Fruit fly (Drosophila melanogaster) Kc167 (cell line): ENCODE results near the gene CG46399.

Source experiments
- Myc ChIP-seq: fragments of >200 bp; optimal IDR thresholded peaks from 2 replicates; lab custom pipeline; 2017; ENCODE audit warnings: missing external identifiers
- Sin3A ChIP-seq: fragments of >200 bp; optimal IDR thresholded peaks from 2 replicates; lab custom pipeline; 2018; ENCODE audit warnings: missing external identifiers
- h ChIP-seq: fragments of >200 bp; optimal IDR thresholded peaks from 3 replicates; lab custom pipeline; 2018; ENCODE audit warnings: missing external identifiers
- insv ChIP-seq: fragments of >200 bp; optimal IDR thresholded peaks from 3 replicates; lab custom pipeline; 2018; ENCODE audit warnings: missing external identifiers
- psq ChIP-seq: fragments of >200 bp; optimal IDR thresholded peaks from 2 replicates; lab custom pipeline; 2017; ENCODE audit warnings: missing external identifiers
- ttk ChIP-seq: sonication (Bioruptor generic); optimal IDR thresholded peaks from 2 replicates; lab custom pipeline; 2017; ENCODE audit warnings: missing external identifiers

CG46399 gene

DNA sequence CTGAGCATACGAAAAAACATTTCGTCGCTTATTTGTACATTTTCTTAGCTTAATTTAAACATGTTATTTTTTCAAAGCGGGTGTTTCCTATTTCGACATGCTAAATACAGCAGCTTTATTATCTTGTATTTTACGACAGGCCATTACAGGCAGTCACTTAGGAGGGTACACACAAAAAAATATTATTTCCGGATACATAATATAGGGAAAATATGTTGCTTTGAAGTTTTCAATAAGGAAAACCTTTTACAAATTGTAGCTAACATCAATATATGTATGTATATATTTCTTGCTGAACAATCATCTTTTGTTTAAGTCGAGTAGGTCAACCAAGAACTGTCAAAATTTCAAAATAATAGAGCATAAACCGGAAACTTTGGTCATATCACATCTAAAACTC, at the start of gene CG46399:
Gene CG46399 (plus strand): TSS at position 301 of the 400 bp plus-strand sequence.
- no peak for TF ChIP-seq insv (lab: Kevin White, UChicago)
- TF ChIP-seq psq (lab: Kevin White, UChicago) = no peak
- no peak for TF ChIP-seq h (lab: Kevin White, UChicago)
- no peak for TF ChIP-seq Sin3A (lab: Kevin White, UChicago)
- TF ChIP-seq Myc (lab: Kevin White, UChicago) = no peak
- no peak for TF ChIP-seq ttk (lab: Kevin White, UChicago)

DNA sequence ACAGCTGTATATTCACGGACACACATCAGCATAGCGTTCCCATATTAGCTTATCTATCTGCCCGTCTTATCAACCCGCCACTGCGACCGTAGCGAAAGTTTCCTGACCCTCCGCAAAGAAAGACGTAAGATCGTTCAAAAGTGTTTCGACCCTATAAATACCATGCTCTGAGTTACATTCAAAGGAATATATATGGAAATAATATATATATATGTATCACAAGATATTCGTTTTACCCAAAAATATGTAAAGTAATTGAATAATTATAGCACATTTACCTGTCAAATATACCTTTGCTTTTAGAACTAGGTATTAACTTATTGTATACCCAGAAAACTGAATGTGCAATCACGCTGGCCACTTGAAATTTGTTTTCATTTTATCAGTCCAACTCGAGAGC, 48.6 kb upstream of the CG46399 start:
- no peak for TF ChIP-seq h (lab: Kevin White, UChicago)
- TF ChIP-seq ttk (lab: Kevin White, UChicago) = no peak
- TF ChIP-seq Myc (lab: Kevin White, UChicago) = no peak
- TF ChIP-seq Sin3A (lab: Kevin White, UChicago) = no peak
- no peak for TF ChIP-seq psq (lab: Kevin White, UChicago)
- no peak for TF ChIP-seq insv (lab: Kevin White, UChicago)

- no peak for TF ChIP-seq h (lab: Kevin White, UChicago)
- TF ChIP-seq Myc (lab: Kevin White, UChicago) = no peak
- no peak for TF ChIP-seq psq (lab: Kevin White, UChicago)
- TF ChIP-seq Sin3A (lab: Kevin White, UChicago) = no peak
- no peak for TF ChIP-seq ttk (lab: Kevin White, UChicago)
- TF ChIP-seq insv (lab: Kevin White, UChicago) = no peak
Measured at dm6 chrX:14812239-14812638, 46.8 kb upstream of the CG46399 start.

dm6 chrX:14824690-14825469, 34.2 kb upstream of the CG46399 start:
- TF ChIP-seq Myc (lab: Kevin White, UChicago) (no peak), insv (lab: Kevin White, UChicago) (no peak), Sin3A (lab: Kevin White, UChicago) (no peak), ttk (lab: Kevin White, UChicago) (no peak), psq (lab: Kevin White, UChicago) (no peak), h (lab: Kevin White, UChicago) (no peak)

DNA sequence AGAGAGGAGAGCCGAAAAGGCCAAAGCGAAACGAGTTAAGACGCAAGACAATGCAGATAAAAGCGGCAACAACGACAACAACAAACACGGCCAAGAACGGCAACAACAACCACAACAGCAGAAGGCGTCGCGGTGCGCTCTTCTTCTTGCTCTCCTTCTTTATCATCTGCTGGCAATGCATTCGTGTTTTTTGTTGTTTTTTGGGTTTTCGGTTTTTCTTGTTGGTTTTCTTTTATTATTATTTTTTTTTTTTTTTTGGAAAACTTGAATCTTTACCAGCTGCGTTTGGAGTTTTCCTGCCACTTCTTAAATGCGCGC, 33.6 kb upstream of the CG46399 start:
- TF ChIP-seq psq (lab: Kevin White, UChicago) = no peak
- TF ChIP-seq insv (lab: Kevin White, UChicago) = no peak
- TF ChIP-seq ttk (lab: Kevin White, UChicago) = no peak
- no peak for TF ChIP-seq h (lab: Kevin White, UChicago)
- TF ChIP-seq Myc (lab: Kevin White, UChicago) = no peak
- no peak for TF ChIP-seq Sin3A (lab: Kevin White, UChicago)

- TF ChIP-seq ttk (lab: Kevin White, UChicago) (no peak), Myc (lab: Kevin White, UChicago) (no peak), h (lab: Kevin White, UChicago) (no peak), Sin3A (lab: Kevin White, UChicago) (no peak), insv (lab: Kevin White, UChicago) (no peak), psq (lab: Kevin White, UChicago) (no peak)
Measured at dm6 chrX:14825922-14826617, 33.0 kb upstream of the CG46399 start, which contains the start of gene rut. Gene rut (minus strand): TSS chrX:14826073.

DNA sequence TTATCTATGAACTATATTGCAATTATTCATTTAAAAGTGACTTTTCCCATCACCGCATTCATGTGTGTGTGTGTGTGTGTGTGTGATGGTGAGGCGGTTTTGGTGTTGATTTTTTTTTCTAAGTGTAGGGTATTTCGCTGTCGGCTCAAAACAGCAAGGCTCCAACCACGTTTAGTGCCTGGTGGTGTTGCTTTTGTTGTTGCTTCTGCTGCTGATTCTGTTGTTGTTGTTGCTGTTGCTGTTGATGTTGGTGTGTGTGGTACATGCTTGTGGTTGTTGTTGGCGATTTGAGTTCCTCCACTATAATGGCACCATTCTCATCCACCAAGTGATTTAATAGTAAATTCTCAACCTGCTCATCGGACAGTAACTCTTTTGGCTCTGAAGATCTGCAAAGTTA, 31.4 kb upstream of the CG46399 start:
- TF ChIP-seq psq (lab: Kevin White, UChicago) (no peak), Sin3A (lab: Kevin White, UChicago) (no peak), insv (lab: Kevin White, UChicago) (no peak), Myc (lab: Kevin White, UChicago) (no peak), ttk (lab: Kevin White, UChicago) (no peak), h (lab: Kevin White, UChicago) (no peak)

- TF ChIP-seq ttk (lab: Kevin White, UChicago) (no peak), psq (lab: Kevin White, UChicago) (no peak)
Measured at dm6 chrX:14831713-14832561, 27.1 kb upstream of the CG46399 start, which contains the start of gene CG14408. Gene CG14408 (minus strand): TSS chrX:14832033.

- TF ChIP-seq Sin3A (lab: Kevin White, UChicago) = no peak
- TF ChIP-seq Myc (lab: Kevin White, UChicago) = no peak
- no peak for TF ChIP-seq psq (lab: Kevin White, UChicago)
- TF ChIP-seq h (lab: Kevin White, UChicago) = no peak
- no peak for TF ChIP-seq insv (lab: Kevin White, UChicago)
- TF ChIP-seq ttk (lab: Kevin White, UChicago) = no peak
Measured at dm6 chrX:14832562-14833303, 26.3 kb upstream of the CG46399 start, which contains the start of gene CG14411. Gene CG14411 (plus strand): TSS chrX:14832647.

dm6 chrX:14836425-14836824, 22.6 kb upstream of the CG46399 start, which contains the start of gene CG14410:
Gene CG14410 (plus strand): TSS chrX:14836725.
- TF ChIP-seq h (lab: Kevin White, UChicago) = no peak
- TF ChIP-seq Myc (lab: Kevin White, UChicago) = no peak
- TF ChIP-seq insv (lab: Kevin White, UChicago) = no peak
- no peak for TF ChIP-seq ttk (lab: Kevin White, UChicago)
- TF ChIP-seq psq (lab: Kevin White, UChicago) = no peak
- TF ChIP-seq Sin3A (lab: Kevin White, UChicago) = no peak
